Worm (Caenorhabditis elegans): ENCODE results near the gene C35A11.2.

C35A11.2 gene

ce11 chrV:5372118-5372517 is 14.0 kb upstream of the C35A11.2 start, which contains the start of gene C35A11.3:
Gene C35A11.3, plus strand, starts transcription at chrV:5372418.
- no peak for TF ChIP-seq ztf-23 (GFP tag; IDR thresholded peaks at IDR 0.05)
- TF ChIP-seq T22C8.4 (GFP tag; IDR thresholded peaks at IDR 0.05) = no peak
- no peak for TF ChIP-seq cog-1 (tag; optimal IDR thresholded peaks at IDR 0.05)
- TF ChIP-seq tab-1 (GFP tag; IDR thresholded peaks at IDR 0.05) = no peak
- TF ChIP-seq ztf-29 (GFP tag; IDR thresholded peaks at IDR 0.05) = no peak
- no peak for TF ChIP-seq flt-1 (GFP tag; IDR thresholded peaks at IDR 0.05)
- no peak for TF ChIP-seq ref-1 (GFP tag; conservative IDR thresholded peaks at IDR 0.05)
- TF ChIP-seq med-1 (GFP tag; optimal IDR thresholded peaks at IDR 0.05; ENCODE audit: insufficient read depth) = no peak
- TF ChIP-seq klf-2 (GFP tag; conservative IDR thresholded peaks at IDR 0.05) = no peak

ce11 chrV:5392993-5393628 is 7.0 kb downstream of the C35A11.2 start, which contains the start of gene C35A11.4:
Gene C35A11.4, minus strand, starts transcription at chrV:5393148.
- no peak for TF ChIP-seq ztf-29 (GFP tag; IDR thresholded peaks at IDR 0.05)
- no peak for TF ChIP-seq ztf-23 (GFP tag; IDR thresholded peaks at IDR 0.05)
- no peak for TF ChIP-seq tab-1 (GFP tag; IDR thresholded peaks at IDR 0.05)
- no peak for TF ChIP-seq med-1 (GFP tag; optimal IDR thresholded peaks at IDR 0.05; ENCODE audit: insufficient read depth)
- TF ChIP-seq flt-1 (GFP tag; IDR thresholded peaks at IDR 0.05) = no peak
- TF ChIP-seq cog-1 (tag; optimal IDR thresholded peaks at IDR 0.05) = no peak
- no peak for TF ChIP-seq klf-2 (GFP tag; conservative IDR thresholded peaks at IDR 0.05)
- TF ChIP-seq ref-1 (GFP tag; conservative IDR thresholded peaks at IDR 0.05) = no peak

- TF ChIP-seq ref-1 (GFP tag; conservative IDR thresholded peaks at IDR 0.05) = no peak
Measured at ce11 chrV:5403938-5404337, 17.8 kb downstream of the C35A11.2 start.

- no peak for TF ChIP-seq med-1 (GFP tag; optimal IDR thresholded peaks at IDR 0.05; ENCODE audit: insufficient read depth)
- no peak for TF ChIP-seq flt-1 (GFP tag; IDR thresholded peaks at IDR 0.05)
- TF ChIP-seq ztf-23 (GFP tag; IDR thresholded peaks at IDR 0.05) = no peak
- TF ChIP-seq ztf-29 (GFP tag; IDR thresholded peaks at IDR 0.05) = no peak
- TF ChIP-seq cog-1 (tag; optimal IDR thresholded peaks at IDR 0.05) = no peak
- TF ChIP-seq ref-1 (GFP tag; conservative IDR thresholded peaks at IDR 0.05) = no peak
- TF ChIP-seq T22C8.4 (GFP tag; IDR thresholded peaks at IDR 0.05) = no peak
- TF ChIP-seq tab-1 (GFP tag; IDR thresholded peaks at IDR 0.05) = no peak
- no peak for TF ChIP-seq klf-2 (GFP tag; conservative IDR thresholded peaks at IDR 0.05)
Measured at ce11 chrV:5405053-5405452, 19.0 kb downstream of the C35A11.2 start, which contains the start of gene dmsr-7. Gene dmsr-7, plus strand, starts transcription at chrV:5405353.

- TF ChIP-seq cog-1 (tag; optimal IDR thresholded peaks at IDR 0.05) = no peak
- no peak for TF ChIP-seq tab-1 (GFP tag; IDR thresholded peaks at IDR 0.05)
- TF ChIP-seq flt-1 (GFP tag; IDR thresholded peaks at IDR 0.05) = no peak
- no peak for TF ChIP-seq med-1 (GFP tag; optimal IDR thresholded peaks at IDR 0.05; ENCODE audit: insufficient read depth)
- no peak for TF ChIP-seq T22C8.4 (GFP tag; IDR thresholded peaks at IDR 0.05)
Measured at ce11 chrV:5408223-5408622, 22.1 kb downstream of the C35A11.2 start, which contains the start of gene C25A6.1. Gene C25A6.1, plus strand, starts transcription at chrV:5408523.

ce11 chrV:5408921-5409320 is 22.8 kb downstream of the C35A11.2 start:
- TF ChIP-seq T22C8.4 (GFP tag; IDR thresholded peaks at IDR 0.05) (no peak), cog-1 (tag; optimal IDR thresholded peaks at IDR 0.05) (no peak), tab-1 (GFP tag; IDR thresholded peaks at IDR 0.05) (no peak), flt-1 (GFP tag; IDR thresholded peaks at IDR 0.05) (no peak), med-1 (GFP tag; optimal IDR thresholded peaks at IDR 0.05; ENCODE audit: insufficient read depth) (no peak), ref-1 (GFP tag; conservative IDR thresholded peaks at IDR 0.05) (no peak), klf-2 (GFP tag; conservative IDR thresholded peaks at IDR 0.05) (no peak), ztf-23 (GFP tag; IDR thresholded peaks at IDR 0.05) (no peak), ztf-29 (GFP tag; IDR thresholded peaks at IDR 0.05) (no peak)

ce11 chrV:5410679-5411078 is 24.6 kb downstream of the C35A11.2 start, which contains the start of gene F08F3.4:
Gene F08F3.4, plus strand, starts transcription at chrV:5410955.
- no peak for TF ChIP-seq klf-2 (GFP tag; conservative IDR thresholded peaks at IDR 0.05)
- TF ChIP-seq med-1 (GFP tag; optimal IDR thresholded peaks at IDR 0.05; ENCODE audit: insufficient read depth) = no peak
- no peak for TF ChIP-seq ztf-29 (GFP tag; IDR thresholded peaks at IDR 0.05)
- no peak for TF ChIP-seq tab-1 (GFP tag; IDR thresholded peaks at IDR 0.05)
- no peak for TF ChIP-seq cog-1 (tag; optimal IDR thresholded peaks at IDR 0.05)
- no peak for TF ChIP-seq flt-1 (GFP tag; IDR thresholded peaks at IDR 0.05)
- TF ChIP-seq T22C8.4 (GFP tag; IDR thresholded peaks at IDR 0.05) = no peak
- no peak for TF ChIP-seq ref-1 (GFP tag; conservative IDR thresholded peaks at IDR 0.05)
- no peak for TF ChIP-seq ztf-23 (GFP tag; IDR thresholded peaks at IDR 0.05)

ce11 chrV:5412808-5413405 is 26.8 kb downstream of the C35A11.2 start, which contains the start of gene F08F3.10:
Gene F08F3.10, plus strand, starts transcription at chrV:5413355.
- TF ChIP-seq ztf-23 (GFP tag; IDR thresholded peaks at IDR 0.05) = no peak
- TF ChIP-seq flt-1 (GFP tag; IDR thresholded peaks at IDR 0.05) = no peak
- no peak for TF ChIP-seq med-1 (GFP tag; optimal IDR thresholded peaks at IDR 0.05; ENCODE audit: insufficient read depth)
- no peak for TF ChIP-seq tab-1 (GFP tag; IDR thresholded peaks at IDR 0.05)
- no peak for TF ChIP-seq T22C8.4 (GFP tag; IDR thresholded peaks at IDR 0.05)
- TF ChIP-seq ztf-29 (GFP tag; IDR thresholded peaks at IDR 0.05) = no peak
- no peak for TF ChIP-seq ref-1 (GFP tag; conservative IDR thresholded peaks at IDR 0.05)
- no peak for TF ChIP-seq cog-1 (tag; optimal IDR thresholded peaks at IDR 0.05)
- no peak for TF ChIP-seq klf-2 (GFP tag; conservative IDR thresholded peaks at IDR 0.05)

ce11 chrV:5419915-5420314 is 33.8 kb downstream of the C35A11.2 start, which contains the start of gene F08F3.6:
Gene F08F3.6, minus strand, starts transcription at chrV:5420067.
- no peak for TF ChIP-seq ztf-23 (GFP tag; IDR thresholded peaks at IDR 0.05)
- TF ChIP-seq med-1 (GFP tag; optimal IDR thresholded peaks at IDR 0.05; ENCODE audit: insufficient read depth) = no peak
- TF ChIP-seq ref-1 (GFP tag; conservative IDR thresholded peaks at IDR 0.05) = no peak
- no peak for TF ChIP-seq tab-1 (GFP tag; IDR thresholded peaks at IDR 0.05)
- no peak for TF ChIP-seq flt-1 (GFP tag; IDR thresholded peaks at IDR 0.05)
- no peak for TF ChIP-seq klf-2 (GFP tag; conservative IDR thresholded peaks at IDR 0.05)
- TF ChIP-seq cog-1 (tag; optimal IDR thresholded peaks at IDR 0.05) = no peak
- TF ChIP-seq T22C8.4 (GFP tag; IDR thresholded peaks at IDR 0.05) = no peak
- TF ChIP-seq ztf-29 (GFP tag; IDR thresholded peaks at IDR 0.05) = no peak

Measured in whole organism, midembryonic.